Fruit fly (Drosophila melanogaster) whole organism, embryonic: ENCODE data around the gene Esyt2.

Experiments used
- Bgb ChIP-seq: fragments of 200-800 bp; sonication (Bioruptor generic); IDR thresholded peaks from 2 replicates; pipeline ENCODE4 v1.3.6; 2022; ENCODE audit warnings: missing biosample characterization, missing genetic modification characterization; ENCODE audit not compliant: partially characterized antibody
- CG1024 ChIP-seq: fragments of 200-800 bp; sonication (Bioruptor generic); IDR thresholded peaks from 2 replicates; pipeline ENCODE4 v1.3.6; 2022; ENCODE audit warnings: missing biosample characterization, missing genetic modification characterization
- CG10979 ChIP-seq: fragments of 200-800 bp; sonication (Bioruptor generic); optimal IDR thresholded peaks from 2 replicates; lab custom pipeline; 2018; ENCODE audit warnings: missing biosample characterization, mild to moderate bottlenecking, missing genetic modification characterization, moderate library complexity
- CG11085 ChIP-seq: fragments of 200-800 bp; sonication (Bioruptor generic); IDR thresholded peaks from 2 replicates; pipeline ENCODE4 v1.3.6; 2022; ENCODE audit warnings: missing biosample characterization, missing genetic modification characterization
- CG12071 ChIP-seq: fragments of 200-800 bp; sonication (Bioruptor generic); optimal IDR thresholded peaks from 3 replicates; lab custom pipeline; 2018; ENCODE audit warnings: missing biosample characterization, mild to moderate bottlenecking, missing genetic modification characterization
- CG12155 ChIP-seq: fragments of 200-800 bp; sonication (Bioruptor generic); optimal IDR thresholded peaks from 3 replicates; lab custom pipeline; 2016; ENCODE audit warnings: missing biosample characterization, missing genetic modification characterization
- CG13287 ChIP-seq: fragments of 200-800 bp; sonication (Bioruptor generic); IDR thresholded peaks from 2 replicates; pipeline ENCODE4 v1.3.6; 2022; ENCODE audit warnings: missing biosample characterization, missing genetic modification characterization; ENCODE audit not compliant: partially characterized antibody
- CG13296 ChIP-seq: fragments of 200-800 bp; sonication (Bioruptor generic); optimal IDR thresholded peaks from 3 replicates; lab custom pipeline; 2018; ENCODE audit warnings: missing biosample characterization, mild to moderate bottlenecking, missing genetic modification characterization
- CG13894 ChIP-seq: fragments of 200-800 bp; sonication (Bioruptor generic); optimal IDR thresholded peaks from 3 replicates; lab custom pipeline; 2018; ENCODE audit warnings: missing biosample characterization, mild to moderate bottlenecking, missing genetic modification characterization, moderate library complexity
- CG15479 ChIP-seq: fragments of 200-800 bp; sonication (Bioruptor generic); optimal IDR thresholded peaks from 3 replicates; lab custom pipeline; 2019; ENCODE audit warnings: missing biosample characterization, mild to moderate bottlenecking, missing genetic modification characterization, moderate library complexity
- CG17385 ChIP-seq: fragments of 200-800 bp; sonication (Bioruptor generic); optimal IDR thresholded peaks from 3 replicates; lab custom pipeline; 2018; ENCODE audit warnings: missing biosample characterization, mild to moderate bottlenecking, missing genetic modification characterization
- CG17802 ChIP-seq: fragments of 200-800 bp; sonication (Bioruptor generic); optimal IDR thresholded peaks from 2 replicates; lab custom pipeline; 2018; ENCODE audit warnings: missing biosample characterization, mild to moderate bottlenecking, missing genetic modification characterization, moderate library complexity
- CG18011 ChIP-seq: fragments of 200-800 bp; sonication (Bioruptor generic); optimal IDR thresholded peaks from 2 replicates; lab custom pipeline; 2017; ENCODE audit warnings: missing biosample characterization, missing genetic modification characterization, mild to moderate bottlenecking, moderate library complexity, missing genotype
- CG2202 ChIP-seq: fragments of 200-800 bp; sonication (Bioruptor generic); optimal IDR thresholded peaks from 2 replicates; lab custom pipeline; 2018; ENCODE audit warnings: missing biosample characterization, mild to moderate bottlenecking, missing genetic modification characterization
- CG2712 ChIP-seq: fragments of 200-800 bp; optimal IDR thresholded peaks from 3 replicates; lab custom pipeline; 2019; ENCODE audit warnings: missing biosample characterization, mild to moderate bottlenecking, missing genetic modification characterization, moderate library complexity
- CG2889 ChIP-seq: fragments of 200-800 bp; sonication (Bioruptor generic); IDR thresholded peaks from 3 replicates; pipeline ENCODE4 v1.3.6; 2022; ENCODE audit warnings: missing biosample characterization, missing genetic modification characterization
- CG34376 ChIP-seq: fragments of 200-800 bp; sonication (Bioruptor generic); optimal IDR thresholded peaks from 2 replicates; lab custom pipeline; 2018; ENCODE audit warnings: missing biosample characterization, mild to moderate bottlenecking, missing genetic modification characterization
- CG3995 ChIP-seq: fragments of 200-800 bp; sonication (Bioruptor generic); optimal IDR thresholded peaks from 3 replicates; lab custom pipeline; 2016; ENCODE audit warnings: missing biosample characterization, missing genetic modification characterization
- CG4617 ChIP-seq: fragments of 200-800 bp; sonication (Bioruptor generic); optimal IDR thresholded peaks from 3 replicates; lab custom pipeline; 2016; ENCODE audit warnings: missing biosample characterization, missing genetic modification characterization, borderline replicate concordance
- CG4707 ChIP-seq: fragments of 200-800 bp; sonication (Bioruptor generic); optimal IDR thresholded peaks from 2 replicates; lab custom pipeline; 2018; ENCODE audit warnings: missing biosample characterization, mild to moderate bottlenecking, missing genetic modification characterization, moderate library complexity
- CG6654 ChIP-seq: fragments of 200-800 bp; sonication (Bioruptor generic); optimal IDR thresholded peaks from 2 replicates; lab custom pipeline; 2017; ENCODE audit warnings: missing biosample characterization, mild to moderate bottlenecking, missing genetic modification characterization
- CG7357 ChIP-seq: fragments of 200-800 bp; sonication (Bioruptor generic); IDR thresholded peaks from 3 replicates; pipeline ENCODE4 v1.3.6; 2022; ENCODE audit warnings: missing biosample characterization, missing genetic modification characterization
- CG8290 ChIP-seq, 3 experiments: fragments of 200-800 bp; sonication (Bioruptor generic); optimal IDR thresholded peaks; 2 replicates each; lab custom pipeline; 2016 to 2019; ENCODE audit warnings: missing biosample characterization in 3 of 3, missing genetic modification characterization in 3 of 3, mild to moderate bottlenecking in 2 of 3, moderate library complexity in 1 of 3
- Deaf1 ChIP-seq: fragments of 200-800 bp; optimal IDR thresholded peaks from 3 replicates; lab custom pipeline; 2019; ENCODE audit warnings: missing biosample characterization, mild to moderate bottlenecking, missing genetic modification characterization, moderate library complexity
- Ets65A ChIP-seq: fragments of 200-800 bp; sonication (Bioruptor generic); peaks from one replicate; lab custom pipeline; 2016; ENCODE audit warnings: missing biosample characterization, missing genetic modification characterization
- Jarid2 ChIP-seq: fragments of 200-800 bp; sonication (Bioruptor generic); optimal IDR thresholded peaks from 3 replicates; lab custom pipeline; 2017; ENCODE audit warnings: mild to moderate bottlenecking, missing biosample characterization, missing genetic modification reagents, missing genetic modification characterization
- Lim3 ChIP-seq: fragments of 200-800 bp; sonication (Bioruptor generic); IDR thresholded peaks from 2 replicates; pipeline ENCODE4 v1.3.6; 2022; ENCODE audit warnings: missing biosample characterization, missing genetic modification characterization
- Ravus ChIP-seq: fragments of 200-800 bp; sonication (Bioruptor generic); IDR thresholded peaks from 2 replicates; pipeline ENCODE4 v1.3.6; 2022; ENCODE audit warnings: missing biosample characterization, missing genetic modification characterization
- Rfx ChIP-seq: fragments of 200-800 bp; sonication (Bioruptor generic); IDR thresholded peaks from 2 replicates; pipeline ENCODE4 v1.3.6; 2022; ENCODE audit warnings: missing biosample characterization, missing genetic modification characterization
- ase ChIP-seq: fragments of 200-800 bp; sonication (Bioruptor generic); IDR thresholded peaks from 3 replicates; pipeline ENCODE4 v1.3.6; 2022; ENCODE audit warnings: missing biosample characterization, missing genetic modification characterization
- bsh ChIP-seq, 2 experiments: fragments of 200-800 bp; sonication (Bioruptor generic); optimal IDR thresholded peaks; 2 replicates each; lab custom pipeline; 2017 to 2018; ENCODE audit warnings: mild to moderate bottlenecking in 2 of 2, missing biosample characterization in 2 of 2, missing genetic modification characterization in 2 of 2, moderate library complexity in 1 of 2
- btn ChIP-seq: fragments of 200-800 bp; sonication (Bioruptor generic); optimal IDR thresholded peaks from 2 replicates; lab custom pipeline; 2016; ENCODE audit warnings: missing biosample characterization, missing genetic modification characterization
- cad ChIP-seq: fragments of >200 bp; optimal IDR thresholded peaks from 2 replicates; lab custom pipeline; 2017; ENCODE audit warnings: missing biosample characterization, missing genetic modification characterization
- cg ChIP-seq: fragments of 200-800 bp; sonication (Bioruptor generic); optimal IDR thresholded peaks from 3 replicates; lab custom pipeline; 2019; ENCODE audit warnings: missing biosample characterization, mild to moderate bottlenecking, missing genetic modification characterization, moderate library complexity
- chinmo ChIP-seq: fragments of 200-800 bp; sonication (Bioruptor generic); IDR thresholded peaks from 4 replicates; pipeline ENCODE4 v1.3.6; 2022; ENCODE audit warnings: missing biosample characterization, missing genetic modification characterization; ENCODE audit not compliant: partially characterized antibody
- ci ChIP-seq: fragments of 200-800 bp; sonication (Bioruptor generic); IDR thresholded peaks from 3 replicates; pipeline ENCODE4 v1.3.6; 2022; ENCODE audit warnings: missing biosample characterization, missing genetic modification characterization
- dm ChIP-seq: fragments of 200-800 bp; sonication (Bioruptor generic); optimal IDR thresholded peaks from 3 replicates; lab custom pipeline; 2016; ENCODE audit warnings: missing biosample characterization, missing genetic modification characterization
- dysf ChIP-seq: fragments of 200-800 bp; sonication (Bioruptor generic); IDR thresholded peaks from 3 replicates; pipeline ENCODE4 v1.3.6; 2022; ENCODE audit warnings: missing biosample characterization, missing genetic modification characterization
- h ChIP-seq: fragments of >200 bp; optimal IDR thresholded peaks from 2 replicates; lab custom pipeline; 2017
- org-1 ChIP-seq: fragments of 200-800 bp; sonication (Bioruptor generic); optimal IDR thresholded peaks from 2 replicates; lab custom pipeline; 2017; ENCODE audit warnings: missing biosample characterization, missing genetic modification characterization
- pnt ChIP-seq: fragments of 200-800 bp; sonication (Bioruptor generic); optimal IDR thresholded peaks from 3 replicates; lab custom pipeline; 2016; ENCODE audit warnings: missing biosample characterization, missing genetic modification characterization
- pum ChIP-seq: fragments of 200-800 bp; sonication (Bioruptor generic); optimal IDR thresholded peaks from 2 replicates; lab custom pipeline; 2016; ENCODE audit warnings: missing biosample characterization, missing genetic modification characterization
- sd ChIP-seq: fragments of 200-800 bp; sonication (Bioruptor generic); optimal IDR thresholded peaks from 3 replicates; lab custom pipeline; 2018; ENCODE audit warnings: missing biosample characterization, mild to moderate bottlenecking, missing genetic modification characterization, moderate library complexity
- tio ChIP-seq: fragments of 200-800 bp; sonication (Bioruptor generic); optimal IDR thresholded peaks from 2 replicates; lab custom pipeline; 2017; ENCODE audit warnings: missing biosample characterization, missing genetic modification characterization, inconsistent platforms
- tna ChIP-seq: fragments of 200-800 bp; sonication (Bioruptor generic); IDR thresholded peaks from 2 replicates; pipeline ENCODE4 v1.3.6; 2022; ENCODE audit warnings: missing biosample characterization, missing genetic modification characterization; ENCODE audit not compliant: partially characterized antibody
- vnd ChIP-seq: fragments of 200-800 bp; sonication (Bioruptor generic); IDR thresholded peaks from 3 replicates; pipeline ENCODE4 v1.3.6; 2022; ENCODE audit warnings: missing biosample characterization, missing genetic modification characterization; ENCODE audit not compliant: partially characterized antibody
- vvl ChIP-seq: fragments of 200-800 bp; sonication (Bioruptor generic); IDR thresholded peaks from 2 replicates; pipeline ENCODE4 v1.3.6; 2022; ENCODE audit warnings: missing biosample characterization, missing genetic modification characterization
- wor ChIP-seq: fragments of 200-800 bp; sonication (Bioruptor generic); IDR thresholded peaks from 2 replicates; pipeline ENCODE4 v1.3.6; 2022; ENCODE audit warnings: missing biosample characterization, missing genetic modification characterization
- zf30C ChIP-seq: fragments of 200-800 bp; sonication (Bioruptor generic); optimal IDR thresholded peaks from 3 replicates; lab custom pipeline; 2018; ENCODE audit warnings: missing biosample characterization, mild to moderate bottlenecking, missing genetic modification characterization

The Esyt2 gene

DNA sequence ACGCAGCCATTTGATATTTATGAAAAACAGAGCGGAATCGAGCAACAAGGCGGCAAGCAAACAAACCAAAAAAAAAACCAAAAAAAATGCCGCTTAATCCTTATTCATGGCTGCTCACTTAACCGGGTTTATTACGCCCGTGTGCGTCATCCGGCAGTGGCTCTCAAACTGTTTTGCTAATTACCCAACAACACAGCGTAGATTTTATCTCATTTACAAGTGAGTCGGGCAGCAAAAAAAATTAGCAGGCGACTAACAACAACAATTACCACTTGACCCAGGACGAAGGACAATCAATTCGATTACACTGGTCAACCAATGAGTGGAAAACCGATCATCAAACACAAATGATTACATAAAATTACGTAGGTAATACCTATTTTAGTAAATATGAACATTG lies 3.7 kb downstream of the Esyt2 start:
- TF ChIP-seq dysf: no peak
- TF ChIP-seq CG15479 (GFP tag; lab: Kevin White, UChicago): no peak
- TF ChIP-seq Ets65A: peak; percentile 67
- peak; percentile 26 for TF ChIP-seq cad (GFP tag; lab: Kevin White, UChicago)
- TF ChIP-seq CG6654: peak; percentile 80

DNA sequence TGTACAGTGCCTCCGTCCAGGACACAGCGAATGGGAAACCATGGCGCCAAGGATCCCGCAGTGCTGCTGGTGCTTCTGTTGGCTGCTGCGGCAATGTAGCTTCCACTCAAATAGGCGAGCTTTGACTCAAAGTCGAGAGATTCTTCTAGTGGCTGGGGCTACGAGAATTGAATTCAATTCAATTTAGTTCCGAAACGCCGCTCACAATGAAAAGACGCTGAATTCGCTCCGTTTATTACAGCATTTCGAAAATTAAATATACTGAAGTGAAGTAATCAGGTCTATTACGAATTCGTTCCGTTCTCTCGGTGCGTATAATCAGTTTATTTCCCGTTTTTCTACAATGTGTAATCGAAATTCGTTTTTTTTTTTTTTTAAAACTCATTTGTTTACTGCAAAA lies 4.3 kb downstream of the Esyt2 start:
- TF ChIP-seq CG11085 (GFP tag; lab: Robert Waterston, UW): no peak
- TF ChIP-seq wor (GFP tag; lab: Robert Waterston, UW): no peak
- peak; percentile 49 for TF ChIP-seq Jarid2 (GFP tag; lab: Kevin White, UChicago)
- TF ChIP-seq CG13894 (tag; lab: Kevin White, UChicago): peak; percentile 52
- no peak for TF ChIP-seq CG2889 (GFP tag; lab: Robert Waterston, UW)
- peak; percentile 73; the same call in 3 of the 4 replicates for TF ChIP-seq chinmo (GFP tag; lab: Robert Waterston, UW)
- TF ChIP-seq Ravus (GFP tag; lab: Robert Waterston, UW): no peak
- no peak for TF ChIP-seq vnd (GFP tag; lab: Robert Waterston, UW)
- TF ChIP-seq CG13287 (GFP tag; lab: Robert Waterston, UW): peak; percentile 44; the same call in 1 of the 2 replicates
- no peak for TF ChIP-seq CG2712
- peak; percentile 50 for TF ChIP-seq CG34376 (GFP tag; lab: Kevin White, UChicago)
- TF ChIP-seq CG17385 (GFP tag; lab: Kevin White, UChicago): no peak
- TF ChIP-seq CG12071 (GFP tag; lab: Kevin White, UChicago): no peak
- TF ChIP-seq CG13296 (GFP tag; lab: Kevin White, UChicago): no peak
- TF ChIP-seq tna: no peak; the same call in 1 of the 2 replicates
- no peak for TF ChIP-seq Lim3 (GFP tag; lab: Robert Waterston, UW)
- peak; percentile 1 for TF ChIP-seq sd (tag; lab: Kevin White, UChicago)
- 0 out of 2 replicates have a peak, but pooled peaks have one; percentile 27 for TF ChIP-seq vvl (GFP tag; lab: Robert Waterston, UW)
- no peak for TF ChIP-seq CG8290 (GFP tag; optimal IDR thresholded peaks at IDR 0.05; lab: Kevin White, UChicago)
- TF ChIP-seq CG8290 (tag; optimal IDR thresholded peaks at IDR 0.05; lab: Kevin White, UChicago): peak in 1 of 2 experiments; percentile 22
- TF ChIP-seq cg (GFP tag; lab: Kevin White, UChicago): no peak
- no peak for TF ChIP-seq CG1024
- no peak for TF ChIP-seq org-1
- no peak for TF ChIP-seq CG10979
- no peak for TF ChIP-seq ci (GFP tag; lab: Robert Waterston, UW)
- no peak for TF ChIP-seq zf30C (GFP tag; lab: Kevin White, UChicago)
- TF ChIP-seq pum (GFP tag; lab: Kevin White, UChicago): no peak
- no peak for TF ChIP-seq ase (GFP tag; lab: Robert Waterston, UW)
- no peak for TF ChIP-seq CG7357 (GFP tag; lab: Robert Waterston, UW)
- no peak for TF ChIP-seq btn (GFP tag; lab: Kevin White, UChicago)
- TF ChIP-seq CG3995 (GFP tag; lab: Kevin White, UChicago): no peak
- TF ChIP-seq bsh (GFP tag; optimal IDR thresholded peaks at IDR 0.05; lab: Kevin White, UChicago): no peak
- no peak for TF ChIP-seq CG17802
- TF ChIP-seq Rfx (GFP tag; lab: Robert Waterston, UW): peak; percentile 20; the same call in 1 of the 2 replicates
- no peak for TF ChIP-seq tio (GFP tag; lab: Kevin White, UChicago)
- no peak for TF ChIP-seq h (lab: Kevin White, UChicago)
- no peak for TF ChIP-seq CG2202 (tag; lab: Kevin White, UChicago)
- no peak for TF ChIP-seq CG4617
- TF ChIP-seq Bgb: peak; percentile 43; the same call in 1 of the 2 replicates
- no peak for TF ChIP-seq dm (GFP tag; lab: Kevin White, UChicago)
- no peak for TF ChIP-seq pnt (GFP tag; lab: Kevin White, UChicago)
- TF ChIP-seq CG4707 (GFP tag; lab: Kevin White, UChicago): no peak
- TF ChIP-seq CG12155 (GFP tag; lab: Kevin White, UChicago): no peak
- peak; percentile 14 for TF ChIP-seq Deaf1 (tag; lab: Kevin White, UChicago)
- no peak for TF ChIP-seq CG18011 (GFP tag; lab: Kevin White, UChicago)
